Worm (Caenorhabditis elegans) whole organism, young adult: ENCODE measurements around the gene D1086.3.

ENCODE experiments used
- C06A6.2 ChIP-seq: fragments of 200-800 bp; sonication (Bioruptor generic); conservative IDR thresholded peaks from 2 replicates; pipeline ENCODE4 v1.3.6; 2022; ENCODE audit warnings: missing genetic modification characterization, missing compliant biosample characterization
- T07F8.4 ChIP-seq: sonication (generic microtip); optimal IDR thresholded peaks from 2 replicates; lab custom pipeline; 2016; ENCODE audit warnings: mild to moderate bottlenecking, missing genetic modification characterization, moderate library complexity, missing compliant biosample characterization
- attf-5 ChIP-seq: fragments of 200-800 bp; sonication (Bioruptor generic); optimal IDR thresholded peaks from 2 replicates; lab custom pipeline; 2018; ENCODE audit warnings: mild to moderate bottlenecking, missing genetic modification characterization, missing compliant biosample characterization
- efl-1 ChIP-seq: fragments of 150-350 bp; optimal IDR thresholded peaks from 2 replicates; lab custom pipeline; 2014; ENCODE audit warnings: missing biosample characterization, missing genetic modification reagents, missing genetic modification characterization
- hrde-1 ChIP-seq: sonication (generic microtip); optimal IDR thresholded peaks from 2 replicates; lab custom pipeline; 2016; ENCODE audit warnings: missing genetic modification characterization, mild to moderate bottlenecking, missing compliant biosample characterization, moderate library complexity, missing genotype, missing genetic modification reagents, borderline replicate concordance
- madf-10 ChIP-seq: sonication (generic microtip); optimal IDR thresholded peaks from 2 replicates; lab custom pipeline; 2016; ENCODE audit warnings: mild to moderate bottlenecking, missing genetic modification characterization, missing compliant biosample characterization
- nhr-179 ChIP-seq: sonication (generic microtip); optimal IDR thresholded peaks from 2 replicates; lab custom pipeline; 2016; ENCODE audit warnings: mild to moderate bottlenecking, missing genetic modification characterization, missing compliant biosample characterization

- no peak for TF ChIP-seq C06A6.2 (GFP tag; lab: Robert Waterston, UW)
- TF ChIP-seq nhr-179 (tag; lab: Kevin White, UChicago), result no peak
- no peak for TF ChIP-seq hrde-1 (tag; lab: Kevin White, UChicago)
- no peak for TF ChIP-seq efl-1 (GFP tag; lab: Kevin White, UChicago)
- no peak for TF ChIP-seq madf-10 (tag; lab: Kevin White, UChicago)
- no peak for TF ChIP-seq attf-5 (GFP tag; lab: Kevin White, UChicago)
- no peak for TF ChIP-seq T07F8.4 (tag; lab: Kevin White, UChicago)
These were observed 4.8 kb downstream of the D1086.3 start for ce11 chrV:14097358-14097757.
